Worm (Caenorhabditis elegans) whole organism, L2 larva: ENCODE measurements around the gene C06H5.11.

Experiments
- ZK546.5 ChIP-seq: sonication (generic microtip); optimal IDR thresholded peaks from 2 replicates; lab custom pipeline; 2017; ENCODE audit warnings: missing biosample characterization, missing genetic modification characterization
- ama-1 ChIP-seq: fragments of 150-350 bp; optimal IDR thresholded peaks from 2 replicates; lab custom pipeline; 2018; ENCODE audit warnings: inconsistent platforms
- ceh-82 ChIP-seq: fragments of 150-350 bp; optimal IDR thresholded peaks from 2 replicates; lab custom pipeline; 2014; ENCODE audit warnings: missing biosample characterization, missing genetic modification characterization
- fos-1 ChIP-seq: fragments of 150-350 bp; optimal IDR thresholded peaks from 2 replicates; lab custom pipeline; 2014; ENCODE audit warnings: missing biosample characterization, missing genetic modification characterization
- lin-11 ChIP-seq: fragments of 150-350 bp; sonication (generic microtip); optimal IDR thresholded peaks from 2 replicates; lab custom pipeline; 2014; ENCODE audit warnings: missing biosample characterization, missing genetic modification characterization, inconsistent platforms, mixed read lengths
- lin-39 ChIP-seq: fragments of 150-350 bp; optimal IDR thresholded peaks from 2 replicates; lab custom pipeline; 2014; ENCODE audit warnings: missing biosample characterization, missing genetic modification reagents, missing genetic modification characterization
- mbf-1 ChIP-seq: sonication (generic microtip); optimal IDR thresholded peaks from 2 replicates; lab custom pipeline; 2017; ENCODE audit warnings: missing biosample characterization, missing genetic modification characterization
- nhr-25 ChIP-seq: fragments of 150-350 bp; sonication (generic microtip); optimal IDR thresholded peaks from 3 replicates; lab custom pipeline; 2014; ENCODE audit warnings: missing biosample characterization, missing genetic modification characterization
- sem-4 ChIP-seq: fragments of 150-350 bp; optimal IDR thresholded peaks from 2 replicates; lab custom pipeline; 2014; ENCODE audit warnings: missing biosample characterization, missing genetic modification reagents, missing genetic modification characterization
- skn-1 ChIP-seq: sonication (generic microtip); optimal IDR thresholded peaks from 2 replicates; lab custom pipeline; 2017; ENCODE audit warnings: missing biosample characterization, missing genetic modification characterization
- zag-1 ChIP-seq: fragments of 150-350 bp; optimal IDR thresholded peaks from 2 replicates; lab custom pipeline; 2014; ENCODE audit warnings: missing biosample characterization, missing genetic modification characterization
- ztf-11 ChIP-seq: sonication (generic microtip); optimal IDR thresholded peaks from 2 replicates; lab custom pipeline; 2017; ENCODE audit warnings: missing biosample characterization, missing genetic modification characterization
- ztf-4 ChIP-seq: fragments of 150-350 bp; optimal IDR thresholded peaks from 2 replicates; lab custom pipeline; 2014; ENCODE audit warnings: missing biosample characterization, missing genetic modification characterization

DNA sequence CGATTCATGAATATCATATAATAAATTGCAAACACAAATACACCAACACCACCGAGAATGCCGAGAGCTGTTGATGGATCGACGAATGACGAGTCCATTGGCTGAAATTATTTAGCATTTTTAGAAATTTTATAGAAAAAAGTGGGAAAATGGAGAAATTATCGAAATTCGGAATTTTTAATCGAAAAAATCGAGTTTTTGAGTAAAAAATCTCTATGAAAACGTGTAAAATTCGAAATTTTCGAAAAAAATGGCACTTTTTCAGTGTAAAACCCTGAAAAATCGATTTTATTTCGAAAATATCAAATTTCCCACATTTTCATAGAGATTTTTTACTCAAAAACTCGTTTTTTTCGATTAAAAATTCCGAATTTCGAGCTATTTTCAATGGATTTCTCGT, 38.0 kb downstream of the C06H5.11 start, which contains the start of gene tcc-1:
- TF ChIP-seq ama-1 (no peak), ceh-82 (tag; lab: Kevin White, UChicago) (no peak), lin-39 (tag; lab: Kevin White, UChicago) (no peak), fos-1 (tag; lab: Kevin White, UChicago) (no peak), nhr-25 (no peak), skn-1 (tag; lab: Kevin White, UChicago) (no peak), ztf-11 (tag; lab: Kevin White, UChicago) (no peak), ztf-4 (no peak), sem-4 (no peak), zag-1 (no peak), mbf-1 (tag; lab: Kevin White, UChicago) (no peak), ZK546.5 (tag; lab: Kevin White, UChicago) (no peak), lin-11 (no peak)
